Fruit fly (Drosophila melanogaster) whole organism, embryonic: ENCODE measurements around the gene Alp10.

ENCODE experiments used
- chif ChIP-seq, 2 experiments: fragments of 200-800 bp; sonication (Bioruptor generic); optimal IDR thresholded peaks; 3 replicates each; lab custom pipeline; 2016; ENCODE audit warnings: missing biosample characterization in 2 of 2, missing genetic modification characterization in 2 of 2
- hbn ChIP-seq: fragments of 200-800 bp; sonication (Bioruptor generic); IDR thresholded peaks from 2 replicates; pipeline ENCODE4 v1.3.6; 2022; ENCODE audit warnings: missing biosample characterization, missing genetic modification characterization; ENCODE audit not compliant: partially characterized antibody

DNA sequence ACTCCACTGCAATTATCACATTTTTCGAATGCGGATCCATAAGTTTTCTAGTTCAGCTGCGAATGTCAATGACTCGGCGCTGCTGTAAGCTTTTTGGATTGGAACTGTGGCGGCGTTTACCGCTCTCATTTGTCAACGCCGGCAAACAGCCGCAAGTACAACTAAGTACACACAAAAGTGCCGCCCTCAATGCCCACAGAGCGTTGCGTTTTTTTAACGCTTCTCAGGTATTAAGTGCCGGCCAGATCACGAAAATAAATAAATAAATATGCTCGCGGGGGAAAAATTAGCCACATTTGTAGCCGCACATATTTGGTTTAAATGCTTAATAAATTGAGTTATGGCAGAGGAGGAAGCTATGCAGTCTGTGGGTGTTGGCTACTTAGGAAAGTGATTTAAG, 13.5 kb downstream of the Alp10 start:
- no peak for TF ChIP-seq chif (GFP tag; optimal IDR thresholded peaks at IDR 0.05; lab: Kevin White, UChicago)
- no peak for TF ChIP-seq hbn (GFP tag; lab: Robert Waterston, UW)
